Worm (Caenorhabditis elegans) whole organism, midembryonic: ENCODE measurements around the gene T28B11.1.

Experiments used
- cog-1 ChIP-seq: sonication (generic microtip); optimal IDR thresholded peaks from 2 replicates; lab custom pipeline; 2016; ENCODE audit warnings: missing genetic modification characterization, missing compliant biosample characterization
- flt-1 ChIP-seq: fragments of 200-800 bp; sonication (Bioruptor generic); IDR thresholded peaks from 2 replicates; pipeline ENCODE4 v1.3.6; 2022; ENCODE audit warnings: missing genetic modification characterization, missing compliant biosample characterization
- tab-1 ChIP-seq: fragments of 200-800 bp; sonication (Bioruptor generic); IDR thresholded peaks from 2 replicates; pipeline ENCODE4 v1.3.6; 2022; ENCODE audit warnings: missing genetic modification characterization, missing compliant biosample characterization

DNA sequence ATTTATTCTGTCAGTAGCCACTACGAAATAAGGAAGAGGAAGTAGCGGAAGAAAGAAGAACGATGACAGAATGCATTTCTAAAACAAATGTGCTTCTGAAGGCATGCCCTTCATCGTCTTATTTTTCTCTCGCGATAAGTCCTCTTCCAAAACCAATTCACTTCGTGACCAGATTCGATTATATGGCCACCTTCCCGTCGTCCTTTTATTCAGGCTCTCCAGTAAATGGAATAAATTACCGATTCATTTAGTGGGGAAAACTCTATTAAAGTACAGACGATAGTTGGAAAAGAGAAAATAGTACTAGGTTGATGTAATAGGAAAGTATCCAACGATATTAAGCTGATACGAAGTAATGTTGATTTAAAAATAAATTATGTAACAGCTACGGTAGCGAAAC, 10.9 kb downstream of the T28B11.1 start:
- no peak for TF ChIP-seq tab-1 (GFP tag; lab: Robert Waterston, UW)
- no peak for TF ChIP-seq flt-1 (GFP tag; lab: Robert Waterston, UW)
- no peak for TF ChIP-seq cog-1 (tag; lab: Kevin White, UChicago)
